Worm (Caenorhabditis elegans) whole organism, midembryonic: ENCODE results near the gene spp-18.

ENCODE experiments used
- klf-2 ChIP-seq: fragments of 200-800 bp; sonication (Bioruptor generic); conservative IDR thresholded peaks from 2 replicates; pipeline ENCODE4 v1.3.6; 2022; ENCODE audit warnings: missing genetic modification reagents, missing genetic modification characterization, missing compliant biosample characterization
- ztf-23 ChIP-seq: fragments of 200-800 bp; sonication (Bioruptor generic); IDR thresholded peaks from 2 replicates; pipeline ENCODE4 v1.3.6; 2022; ENCODE audit warnings: missing genetic modification reagents, missing genetic modification characterization, missing compliant biosample characterization

DNA sequence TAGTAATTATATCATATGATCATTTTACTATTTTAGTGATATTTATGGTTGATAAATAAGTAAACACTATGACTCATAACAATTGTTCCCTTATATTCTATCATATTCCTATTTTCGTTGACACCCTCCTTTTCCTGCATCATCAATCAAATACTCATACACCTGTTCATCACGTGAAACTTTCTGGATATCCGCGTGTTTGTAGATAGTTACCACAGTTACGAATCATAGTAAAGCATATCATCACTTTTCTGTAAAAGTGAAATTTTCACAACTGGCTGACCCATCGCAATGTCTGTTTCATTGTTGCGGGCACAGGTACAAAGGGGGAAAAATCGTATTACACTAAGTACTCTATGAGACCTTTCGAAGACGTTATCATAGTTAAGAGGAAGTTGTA is 40.4 kb downstream of the spp-18 start:
- TF ChIP-seq klf-2 (GFP tag; lab: Robert Waterston, UW) (no peak), ztf-23 (GFP tag; lab: Robert Waterston, UW) (no peak)
